Worm (Caenorhabditis elegans) whole organism, early embryonic: ENCODE data around the gene C56A3.5.

ENCODE experiments used
- B0310.2 ChIP-seq: sonication (generic microtip); optimal IDR thresholded peaks from 2 replicates; lab custom pipeline; 2016; ENCODE audit warnings: mild to moderate bottlenecking, missing genetic modification characterization, missing compliant biosample characterization
- F13C5.2 ChIP-seq: sonication (generic microtip); optimal IDR thresholded peaks from 2 replicates; lab custom pipeline; 2017; ENCODE audit warnings: mild to moderate bottlenecking, missing genetic modification characterization, inconsistent platforms, missing compliant biosample characterization
- ama-1 ChIP-seq: fragments of 150-350 bp; optimal IDR thresholded peaks from 2 replicates; lab custom pipeline; 2014
- ceh-13 ChIP-seq: fragments of 200-800 bp; sonication (Bioruptor generic); optimal IDR thresholded peaks from 2 replicates; lab custom pipeline; 2018; ENCODE audit warnings: mild to moderate bottlenecking, missing genetic modification characterization, missing compliant biosample characterization
- ceh-36 ChIP-seq: sonication (generic microtip); optimal IDR thresholded peaks from 2 replicates; lab custom pipeline; 2016; ENCODE audit warnings: missing genetic modification characterization, inconsistent platforms, missing compliant biosample characterization
- flt-1 ChIP-seq: fragments of 200-800 bp; sonication (Bioruptor generic); IDR thresholded peaks from 2 replicates; pipeline ENCODE4 v1.3.6; 2022; ENCODE audit warnings: missing genetic modification characterization, missing compliant biosample characterization
- hmbx-1 ChIP-seq: sonication (generic microtip); optimal IDR thresholded peaks from 2 replicates; lab custom pipeline; 2016; ENCODE audit warnings: mild to moderate bottlenecking, missing genetic modification characterization, missing compliant biosample characterization
- hnd-1 ChIP-seq: sonication (generic microtip); optimal IDR thresholded peaks from 2 replicates; lab custom pipeline; 2016; ENCODE audit warnings: missing genetic modification characterization, missing compliant biosample characterization
- pes-1 ChIP-seq: fragments of 200-800 bp; sonication (Bioruptor generic); IDR thresholded peaks from 2 replicates; pipeline ENCODE4 v1.3.6; 2022; ENCODE audit warnings: missing genetic modification reagents, missing genetic modification characterization, missing compliant biosample characterization
- scrt-1 ChIP-seq: fragments of 200-800 bp; sonication (Bioruptor generic); IDR thresholded peaks from 2 replicates; pipeline ENCODE4 v1.3.6; 2022; ENCODE audit warnings: missing genetic modification characterization, missing compliant biosample characterization
- tbx-11 ChIP-seq: fragments of 200-800 bp; sonication (Bioruptor generic); IDR thresholded peaks from 2 replicates; pipeline ENCODE4 v1.3.6; 2022; ENCODE audit warnings: missing genetic modification characterization, missing compliant biosample characterization
- tbx-37 ChIP-seq: fragments of 200-800 bp; sonication (Bioruptor generic); conservative IDR thresholded peaks from 2 replicates; pipeline ENCODE4 v1.3.6; 2022; ENCODE audit warnings: missing genetic modification reagents, missing genetic modification characterization, missing compliant biosample characterization
- tra-4 ChIP-seq: sonication (generic microtip); optimal IDR thresholded peaks from 2 replicates; lab custom pipeline; 2017; ENCODE audit warnings: missing genetic modification characterization, missing compliant biosample characterization

- TF ChIP-seq flt-1 (no peak), hmbx-1 (no peak), ama-1 (lab: Kevin White, UChicago) (no peak), pes-1 (GFP tag; lab: Robert Waterston, UW) (no peak; the same call in 1 of the 2 replicates), ceh-36 (tag; lab: Kevin White, UChicago) (no peak), ceh-13 (GFP tag; lab: Kevin White, UChicago) (no peak), F13C5.2 (no peak), scrt-1 (GFP tag; lab: Robert Waterston, UW) (peak; percentile 52; the same call in 1 of the 2 replicates), tbx-11 (GFP tag; lab: Robert Waterston, UW) (no peak), tra-4 (no peak), tbx-37 (GFP tag; lab: Robert Waterston, UW) (peak; percentile 63), B0310.2 (tag; lab: Kevin White, UChicago) (no peak), hnd-1 (no peak)
Measured at ce11 chrV:13556746-13557145, 5.0 kb downstream of the C56A3.5 start, which contains the start of gene cav-2.
